Fruit fly (Drosophila melanogaster): ENCODE results near the gene FASN2.

Gene FASN2

dm6 chr2L:3086290-3086876, 42.6 kb downstream of the FASN2 start:
- no peak for TF ChIP-seq CTCF (optimal IDR thresholded peaks at IDR 0.05)
- TF ChIP-seq CG8478 (optimal IDR thresholded peaks at IDR 0.05) = no peak

- TF ChIP-seq CG8478 (optimal IDR thresholded peaks at IDR 0.05) = no peak
- no peak for TF ChIP-seq CTCF (optimal IDR thresholded peaks at IDR 0.05)
Observed at dm6 chr2L:3088238-3088874, 44.6 kb downstream of the FASN2 start.

dm6 chr2L:3090245-3090644, 46.5 kb downstream of the FASN2 start:
- no peak for TF ChIP-seq CG8478 (optimal IDR thresholded peaks at IDR 0.05)
- no peak for TF ChIP-seq CTCF (optimal IDR thresholded peaks at IDR 0.05)

- no peak for TF ChIP-seq CG8478 (optimal IDR thresholded peaks at IDR 0.05)
- TF ChIP-seq CTCF (optimal IDR thresholded peaks at IDR 0.05) = no peak
Observed at dm6 chr2L:3092535-3092934, 48.8 kb downstream of the FASN2 start.

dm6 chr2L:3094901-3095777, 51.4 kb downstream of the FASN2 start:
- TF ChIP-seq CTCF (optimal IDR thresholded peaks at IDR 0.05) (peak in 1 of 2 experiments; percentile 1), CG8478 (optimal IDR thresholded peaks at IDR 0.05) (no peak)

dm6 chr2L:3099930-3100329, 56.2 kb downstream of the FASN2 start:
- no peak for TF ChIP-seq CG8478 (optimal IDR thresholded peaks at IDR 0.05)
- no peak for TF ChIP-seq CTCF (optimal IDR thresholded peaks at IDR 0.05)

dm6 chr2L:3100812-3101211, 57.1 kb downstream of the FASN2 start:
- TF ChIP-seq CTCF (optimal IDR thresholded peaks at IDR 0.05) (no peak), CG8478 (optimal IDR thresholded peaks at IDR 0.05) (no peak)

Measured in S2 (cell line).